Worm (Caenorhabditis elegans): ENCODE data around the gene hpo-40.

- TF ChIP-seq pqm-1 (tag; optimal IDR thresholded peaks at IDR 0.05) (no peak), dmd-8 (GFP tag; IDR thresholded peaks at IDR 0.05) (no peak), dpl-1 (GFP tag; optimal IDR thresholded peaks at IDR 0.05) (no peak), lsy-2 (tag; optimal IDR thresholded peaks at IDR 0.05) (no peak), arid-1 (GFP tag; conservative IDR thresholded peaks at IDR 0.05) (no peak), pha-4 (GFP tag; IDR thresholded peaks at IDR 0.05) (no peak), pha-4 (tag; optimal IDR thresholded peaks at IDR 0.05) (no peak), lin-39 (tag; optimal IDR thresholded peaks at IDR 0.05) (no peak), unc-39 (tag; optimal IDR thresholded peaks at IDR 0.05) (no peak), lin-13 (GFP tag; optimal IDR thresholded peaks at IDR 0.05) (no peak), jun-1 (tag; optimal IDR thresholded peaks at IDR 0.05) (no peak)
Measured at ce11 chrV:10225610-10226009, 12.9 kb downstream of the hpo-40 start, which contains the start of gene daf-36.

All from whole organism, L4 larva.